Worm (Caenorhabditis elegans) whole organism, L1 larva: ENCODE measurements around the gene atg-7.
A peak's percentile ranks its signal among the peaks of the same experiment; 100 is the strongest.

Experiments used
- C04F5.9 ChIP-seq: sonication (generic microtip); optimal IDR thresholded peaks from 2 replicates; lab custom pipeline; 2016; ENCODE audit warnings: missing genetic modification characterization, missing compliant biosample characterization
- C16A3.4 ChIP-seq: fragments of 150-350 bp; optimal IDR thresholded peaks from 2 replicates; lab custom pipeline; 2014; ENCODE audit warnings: missing biosample characterization, missing genetic modification characterization
- C34B4.2 ChIP-seq: sonication (generic microtip); optimal IDR thresholded peaks from 2 replicates; lab custom pipeline; 2017; ENCODE audit warnings: mild to moderate bottlenecking, missing genetic modification characterization, missing compliant biosample characterization
- F16B12.6 ChIP-seq: fragments of 150-350 bp; optimal IDR thresholded peaks from 2 replicates; lab custom pipeline; 2014; ENCODE audit warnings: missing biosample characterization, missing genetic modification characterization
- ceh-63 ChIP-seq: fragments of 200-800 bp; sonication (Bioruptor generic); optimal IDR thresholded peaks from 2 replicates; lab custom pipeline; 2018; ENCODE audit warnings: mild to moderate bottlenecking, missing genetic modification characterization, missing compliant biosample characterization
- ceh-82 ChIP-seq, 3 experiments: fragments of 150-350 bp in 1 of 3; sonication (generic microtip) in 2 of 3; optimal IDR thresholded peaks; 2 replicates each; lab custom pipeline; 2014 to 2017; ENCODE audit warnings: missing biosample characterization in 3 of 3, missing genetic modification characterization in 3 of 3
- dpl-1 ChIP-seq, 3 experiments: fragments of 150-350 bp in 2 of 3; sonication (generic microtip) in 1 of 3; optimal IDR thresholded peaks; 2 replicates each; lab custom pipeline; 2014 to 2017; ENCODE audit warnings: missing biosample characterization in 3 of 3, missing genetic modification characterization in 3 of 3, missing genetic modification reagents in 3 of 3
- dsc-1 ChIP-seq: sonication (generic microtip); optimal IDR thresholded peaks from 2 replicates; lab custom pipeline; 2016; ENCODE audit warnings: mild to moderate bottlenecking, missing genetic modification characterization, missing compliant biosample characterization
- efl-1 ChIP-seq, 4 experiments: fragments of 150-350 bp; optimal IDR thresholded peaks in 3 of 4; peaks in 1 of 4; 1 replicate in 1 of 4; 2 replicates in 3 of 4; lab custom pipeline; 2014; ENCODE audit warnings: missing biosample characterization in 2 of 4, missing genetic modification characterization in 2 of 4, missing genetic modification reagents in 2 of 4
- efl-3 ChIP-seq: fragments of 200-800 bp; sonication (Bioruptor generic); optimal IDR thresholded peaks from 2 replicates; lab custom pipeline; 2018; ENCODE audit warnings: mild to moderate bottlenecking, missing genetic modification characterization, missing compliant biosample characterization
- egl-13 ChIP-seq: sonication (generic microtip); optimal IDR thresholded peaks from 2 replicates; lab custom pipeline; 2016; ENCODE audit warnings: missing genotype, missing genetic modification reagents, missing genetic modification characterization, missing compliant biosample characterization
- egl-27 ChIP-seq, 2 experiments: fragments of 150-350 bp in 1 of 2; sonication (generic microtip); optimal IDR thresholded peaks; 3 replicates each; lab custom pipeline; 2017 to 2018; ENCODE audit warnings: missing biosample characterization in 2 of 2, missing genetic modification characterization in 2 of 2, missing genetic modification reagents in 2 of 2
- ets-5 ChIP-seq: fragments of 200-800 bp; sonication (Bioruptor generic); IDR thresholded peaks from 2 replicates; pipeline ENCODE4 v1.3.6; 2022; ENCODE audit warnings: missing genetic modification characterization, missing compliant biosample characterization
- fkh-10 ChIP-seq: sonication (generic microtip); optimal IDR thresholded peaks from 2 replicates; lab custom pipeline; 2017; ENCODE audit warnings: missing biosample characterization, missing genetic modification reagents, missing genetic modification characterization
- fkh-4 ChIP-seq: sonication (generic microtip); optimal IDR thresholded peaks from 2 replicates; lab custom pipeline; 2016; ENCODE audit warnings: missing compliant biosample characterization, missing genetic modification characterization, borderline replicate concordance
- fkh-8 ChIP-seq: sonication (generic microtip); optimal IDR thresholded peaks from 2 replicates; lab custom pipeline; 2016; ENCODE audit warnings: mild to moderate bottlenecking, missing genetic modification characterization, missing compliant biosample characterization
- hlh-17 ChIP-seq: fragments of 200-800 bp; sonication (Bioruptor generic); optimal IDR thresholded peaks from 2 replicates; lab custom pipeline; 2018; ENCODE audit warnings: missing genetic modification characterization, mild to moderate bottlenecking, missing compliant biosample characterization, moderate library complexity, borderline replicate concordance
- jun-1 ChIP-seq: fragments of 150-350 bp; optimal IDR thresholded peaks from 2 replicates; lab custom pipeline; 2014; ENCODE audit warnings: missing biosample characterization, missing genetic modification reagents, missing genetic modification characterization
- lin-14 ChIP-seq: fragments of 200-800 bp; sonication (Bioruptor generic); optimal IDR thresholded peaks from 2 replicates; lab custom pipeline; 2018; ENCODE audit warnings: mild to moderate bottlenecking, missing genetic modification characterization, moderate library complexity, missing compliant biosample characterization
- lin-35 ChIP-seq, 2 experiments: fragments of 150-350 bp; optimal IDR thresholded peaks; 2 replicates each; lab custom pipeline; 2014; ENCODE audit warnings: missing biosample characterization in 2 of 2, missing genetic modification characterization in 2 of 2, missing genetic modification reagents in 2 of 2
- lin-39 ChIP-seq: fragments of 150-350 bp; optimal IDR thresholded peaks from 2 replicates; lab custom pipeline; 2014; ENCODE audit warnings: missing biosample characterization, missing genetic modification reagents, missing genetic modification characterization
- lsy-2 ChIP-seq, 2 experiments: fragments of 150-350 bp; optimal IDR thresholded peaks; 2 replicates each; lab custom pipeline; 2014; ENCODE audit warnings: missing biosample characterization in 2 of 2, missing genetic modification characterization in 2 of 2
- mab-9 ChIP-seq: fragments of 200-800 bp; sonication (Bioruptor generic); IDR thresholded peaks from 2 replicates; pipeline ENCODE4 v1.3.6; 2022; ENCODE audit warnings: missing genetic modification reagents, missing genetic modification characterization, missing compliant biosample characterization
- mef-2 ChIP-seq: fragments of 150-350 bp; optimal IDR thresholded peaks from 2 replicates; lab custom pipeline; 2014; ENCODE audit warnings: missing biosample characterization, missing genetic modification characterization
- mep-1 ChIP-seq: fragments of 150-350 bp; optimal IDR thresholded peaks from 2 replicates; lab custom pipeline; 2014; ENCODE audit warnings: missing biosample characterization, missing genetic modification characterization
- nhr-12 ChIP-seq: sonication (generic microtip); optimal IDR thresholded peaks from 2 replicates; lab custom pipeline; 2017; ENCODE audit warnings: missing biosample characterization, missing genetic modification characterization
- nhr-19 ChIP-seq: fragments of 200-800 bp; sonication (Bioruptor generic); conservative IDR thresholded peaks from 2 replicates; pipeline ENCODE4 v1.3.6; 2022; ENCODE audit warnings: missing genetic modification characterization, missing compliant biosample characterization
- nhr-20 ChIP-seq: sonication (generic microtip); optimal IDR thresholded peaks from 2 replicates; lab custom pipeline; 2016; ENCODE audit warnings: mild to moderate bottlenecking, missing genetic modification characterization, missing compliant biosample characterization
- nhr-237 ChIP-seq: fragments of 150-350 bp; optimal IDR thresholded peaks from 2 replicates; lab custom pipeline; 2014; ENCODE audit warnings: missing biosample characterization, missing genetic modification characterization
- nhr-28 ChIP-seq: fragments of 150-350 bp; optimal IDR thresholded peaks from 2 replicates; lab custom pipeline; 2014; ENCODE audit warnings: missing biosample characterization, missing genetic modification characterization
- nhr-47 ChIP-seq: sonication (generic microtip); optimal IDR thresholded peaks from 2 replicates; lab custom pipeline; 2016; ENCODE audit warnings: mild to moderate bottlenecking, missing genetic modification characterization, moderate library complexity, missing compliant biosample characterization
- nhr-71 ChIP-seq: sonication (generic microtip); optimal IDR thresholded peaks from 2 replicates; lab custom pipeline; 2016; ENCODE audit warnings: mild to moderate bottlenecking, missing genetic modification characterization, moderate library complexity, missing compliant biosample characterization
- nhr-76 ChIP-seq: sonication (generic microtip); optimal IDR thresholded peaks from 2 replicates; lab custom pipeline; 2017; ENCODE audit warnings: missing biosample characterization, missing genetic modification characterization
- nhr-90 ChIP-seq: sonication (generic microtip); optimal IDR thresholded peaks from 2 replicates; lab custom pipeline; 2016; ENCODE audit warnings: mild to moderate bottlenecking, missing genetic modification characterization, missing compliant biosample characterization; ENCODE audit not compliant: poor library complexity
- pag-3 ChIP-seq: sonication (generic microtip); optimal IDR thresholded peaks from 2 replicates; lab custom pipeline; 2017; ENCODE audit warnings: missing genetic modification characterization, mild to moderate bottlenecking, missing compliant biosample characterization, antibody characterized with exemption, borderline replicate concordance; ENCODE audit not compliant: insufficient read depth
- pax-3 ChIP-seq: fragments of 200-800 bp; sonication (Bioruptor generic); optimal IDR thresholded peaks from 2 replicates; lab custom pipeline; 2018; ENCODE audit warnings: mild to moderate bottlenecking, missing genetic modification characterization, moderate library complexity, missing compliant biosample characterization
- rnt-1 ChIP-seq: sonication (generic microtip); optimal IDR thresholded peaks from 2 replicates; lab custom pipeline; 2016; ENCODE audit warnings: mild to moderate bottlenecking, missing genetic modification characterization, moderate library complexity, missing compliant biosample characterization
- snu-23 ChIP-seq: sonication (generic microtip); optimal IDR thresholded peaks from 2 replicates; lab custom pipeline; 2016; ENCODE audit warnings: missing genetic modification characterization, missing compliant biosample characterization
- sox-4 ChIP-seq: sonication (generic microtip); optimal IDR thresholded peaks from 2 replicates; lab custom pipeline; 2016; ENCODE audit warnings: missing genetic modification characterization, missing compliant biosample characterization
- swsn-7 ChIP-seq: sonication (generic microtip); optimal IDR thresholded peaks from 2 replicates; lab custom pipeline; 2016; ENCODE audit warnings: missing genetic modification characterization, missing compliant biosample characterization
- tlp-1 ChIP-seq: fragments of 150-350 bp; optimal IDR thresholded peaks from 2 replicates; lab custom pipeline; 2014; ENCODE audit warnings: missing biosample characterization, missing genetic modification characterization
- unc-30 ChIP-seq: sonication (generic microtip); optimal IDR thresholded peaks from 2 replicates; lab custom pipeline; 2017; ENCODE audit warnings: missing biosample characterization, missing genetic modification characterization
- unc-86 ChIP-seq: sonication (generic microtip); optimal IDR thresholded peaks from 2 replicates; lab custom pipeline; 2016; ENCODE audit warnings: missing genetic modification characterization, missing compliant biosample characterization
- xbp-1 ChIP-seq: sonication (generic microtip); optimal IDR thresholded peaks from 2 replicates; lab custom pipeline; 2016; ENCODE audit warnings: missing genetic modification characterization, missing compliant biosample characterization
- zag-1 ChIP-seq: fragments of 150-350 bp; optimal IDR thresholded peaks from 2 replicates; lab custom pipeline; 2014; ENCODE audit warnings: missing biosample characterization, missing genetic modification characterization
- ztf-4 ChIP-seq: fragments of 150-350 bp; optimal IDR thresholded peaks from 2 replicates; lab custom pipeline; 2014; ENCODE audit warnings: missing biosample characterization, missing genetic modification characterization

Gene atg-7

DNA sequence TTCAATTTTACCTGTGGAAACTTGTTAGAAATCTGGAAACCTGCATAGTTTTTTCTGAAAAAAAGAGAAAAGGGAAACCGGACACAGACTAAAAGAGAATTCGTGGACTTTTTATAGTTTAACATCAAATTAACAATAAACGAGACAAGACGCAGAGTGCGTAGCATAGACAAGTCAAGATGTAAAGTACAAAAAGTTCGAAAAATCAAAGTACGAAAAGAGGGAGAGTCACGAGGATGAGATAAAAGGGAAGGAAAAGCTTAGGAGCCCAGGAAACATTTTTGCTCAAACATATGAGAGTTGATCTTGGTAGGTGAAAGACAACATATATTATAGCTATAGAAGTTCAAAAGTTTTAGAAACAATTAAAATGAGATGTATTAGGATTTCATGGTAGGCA, 16.9 kb upstream of the atg-7 start, which contains the start of gene M7.12:
M7.12 (minus strand) TSS at position 188 of the 400 bp plus-strand sequence.
- no peak for TF ChIP-seq tlp-1 (tag; lab: Kevin White, UChicago)
- TF ChIP-seq fkh-8 (tag; lab: Kevin White, UChicago): peak; percentile 48
- TF ChIP-seq lin-39 (tag; lab: Kevin White, UChicago): no peak
- TF ChIP-seq unc-30: no peak
- TF ChIP-seq ceh-63 (GFP tag; lab: Kevin White, UChicago): no peak
- TF ChIP-seq nhr-19 (GFP tag; lab: Robert Waterston, UW): peak; percentile 53
- TF ChIP-seq lin-14: peak; percentile 63
- TF ChIP-seq C34B4.2 (tag; lab: Kevin White, UChicago): no peak
- TF ChIP-seq nhr-237: no peak
- no peak for TF ChIP-seq efl-3 (GFP tag; lab: Kevin White, UChicago)
- TF ChIP-seq jun-1 (tag; lab: Kevin White, UChicago): no peak
- no peak for TF ChIP-seq lin-35 (GFP tag; optimal IDR thresholded peaks at IDR 0.05; lab: Kevin White, UChicago)
- peak; percentile 47 for TF ChIP-seq nhr-20 (tag; lab: Kevin White, UChicago)
- TF ChIP-seq dsc-1 (tag; lab: Kevin White, UChicago): peak; percentile 54
- no peak for TF ChIP-seq unc-86
- TF ChIP-seq ets-5 (GFP tag; lab: Robert Waterston, UW): no peak
- TF ChIP-seq rnt-1 (tag; lab: Kevin White, UChicago): peak; percentile 41
- TF ChIP-seq nhr-12 (tag; lab: Kevin White, UChicago): no peak
- peak; percentile 37 for TF ChIP-seq snu-23 (GFP tag; lab: Kevin White, UChicago)
- TF ChIP-seq pax-3 (tag; lab: Kevin White, UChicago): no peak
- no peak for TF ChIP-seq pag-3 (tag; lab: Kevin White, UChicago)
- peak; percentile 34 for TF ChIP-seq nhr-47 (tag; lab: Kevin White, UChicago)
- TF ChIP-seq ztf-4 (tag; lab: Kevin White, UChicago): no peak
- TF ChIP-seq lsy-2 (tag; optimal IDR thresholded peaks at IDR 0.05; lab: Kevin White, UChicago): peak in 1 of 2 experiments; percentile 12
- no peak for TF ChIP-seq fkh-4 (tag; lab: Kevin White, UChicago)
- peak; percentile 10 for TF ChIP-seq mep-1 (tag; lab: Kevin White, UChicago)
- peak in 1 of 3 experiments; percentile 7 for TF ChIP-seq ceh-82 (tag; optimal IDR thresholded peaks at IDR 0.05; lab: Kevin White, UChicago)
- peak; percentile 69 for TF ChIP-seq nhr-71 (tag; lab: Kevin White, UChicago)
- TF ChIP-seq C16A3.4: no peak
- no peak for TF ChIP-seq mef-2 (tag; lab: Kevin White, UChicago)
- no peak for TF ChIP-seq nhr-28 (tag; lab: Kevin White, UChicago)
- TF ChIP-seq nhr-76 (tag; lab: Kevin White, UChicago): no peak
- no peak for TF ChIP-seq egl-27 (tag; optimal IDR thresholded peaks at IDR 0.05; lab: Kevin White, UChicago)
- TF ChIP-seq F16B12.6 (tag; lab: Kevin White, UChicago): no peak
- TF ChIP-seq fkh-10 (GFP tag; lab: Kevin White, UChicago): no peak
- no peak for TF ChIP-seq nhr-90 (tag; lab: Kevin White, UChicago)
- TF ChIP-seq swsn-7 (tag; lab: Kevin White, UChicago): peak; percentile 20
- peak; percentile 1 for TF ChIP-seq xbp-1 (tag; lab: Kevin White, UChicago)

ce11 chrIV:11094974-11095373, 14.1 kb upstream of the atg-7 start, which contains the start of gene M7.8:
M7.8 (minus strand) TSS chrIV:11095085.
- no peak for TF ChIP-seq nhr-237
- TF ChIP-seq lin-14: peak; percentile 79
- no peak for TF ChIP-seq efl-1 (optimal IDR thresholded peaks at IDR 0.05; lab: Kevin White, UChicago)
- TF ChIP-seq efl-1 (GFP tag; optimal IDR thresholded peaks at IDR 0.05 in 1 of 2; lab: Kevin White, UChicago): no peak
- no peak for TF ChIP-seq mep-1 (tag; lab: Kevin White, UChicago)
- TF ChIP-seq nhr-71 (tag; lab: Kevin White, UChicago): no peak
- no peak for TF ChIP-seq C04F5.9 (tag; lab: Kevin White, UChicago)
- TF ChIP-seq ceh-63 (GFP tag; lab: Kevin White, UChicago): no peak
- TF ChIP-seq zag-1 (tag; lab: Kevin White, UChicago): peak; percentile 88
- TF ChIP-seq sox-4 (tag; lab: Kevin White, UChicago): no peak
- peak; percentile 18 for TF ChIP-seq nhr-47 (tag; lab: Kevin White, UChicago)
- TF ChIP-seq ztf-4 (tag; lab: Kevin White, UChicago): no peak
- no peak for TF ChIP-seq dpl-1 (GFP tag; optimal IDR thresholded peaks at IDR 0.05; lab: Kevin White, UChicago)
- no peak for TF ChIP-seq hlh-17 (GFP tag; lab: Kevin White, UChicago)
- no peak for TF ChIP-seq mab-9
- peak; percentile 41 for TF ChIP-seq unc-86
- TF ChIP-seq fkh-10 (GFP tag; lab: Kevin White, UChicago): peak; percentile 78
- no peak for TF ChIP-seq egl-13
